Worm (Caenorhabditis elegans): Measurements from ENCODE around the gene nhx-9.

nhx-9 gene

DNA sequence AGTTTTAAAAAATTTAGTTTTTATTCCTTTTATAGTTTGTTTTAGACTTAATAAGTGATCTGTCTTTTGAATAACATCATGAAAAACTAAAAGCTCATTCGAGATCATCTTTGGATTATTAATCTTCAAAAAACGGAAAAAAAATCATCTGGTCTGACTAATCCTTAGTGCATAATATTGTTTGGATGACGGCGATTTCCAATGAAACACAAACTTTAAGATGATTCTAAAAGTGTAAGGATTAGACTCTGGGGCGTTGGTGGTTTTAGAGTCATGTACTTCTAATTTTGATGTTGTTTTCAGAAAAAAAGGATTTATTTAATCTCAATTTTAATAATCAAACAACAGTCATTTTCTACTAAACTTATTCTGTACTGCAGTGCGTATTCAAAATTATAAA lies 37.3 kb upstream of the nhx-9 start:
- TF ChIP-seq lsy-12 (tag; optimal IDR thresholded peaks at IDR 0.05) = no peak
- TF ChIP-seq lin-15B (tag; optimal IDR thresholded peaks at IDR 0.05) = no peak
- TF ChIP-seq ztf-11 (tag; optimal IDR thresholded peaks at IDR 0.05) = no peak
- TF ChIP-seq nhr-12 (tag; optimal IDR thresholded peaks at IDR 0.05) = no peak
- no peak for TF ChIP-seq ceh-9 (tag; optimal IDR thresholded peaks at IDR 0.05)

DNA sequence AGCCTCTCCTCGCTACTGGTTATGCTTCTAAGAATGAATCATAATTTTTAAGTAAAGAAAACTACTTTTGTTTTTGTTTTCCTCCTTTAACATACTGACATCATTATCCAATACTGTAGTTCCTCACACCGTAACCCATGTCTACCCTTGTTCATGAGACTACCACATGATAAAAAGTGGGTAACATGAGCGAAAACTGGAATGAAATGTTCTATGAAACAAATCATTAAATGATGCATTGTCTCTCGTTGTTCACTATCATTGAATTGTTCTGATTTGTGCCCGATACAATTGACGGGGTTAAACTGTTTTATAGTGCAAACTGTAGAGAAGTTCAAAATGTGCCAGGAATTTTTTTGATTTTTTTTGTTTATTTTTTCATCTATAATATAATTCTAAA lies 33.0 kb upstream of the nhx-9 start:
- TF ChIP-seq nhr-237 (tag; optimal IDR thresholded peaks at IDR 0.05) (no peak), pqm-1 (tag; optimal IDR thresholded peaks at IDR 0.05) (peak; percentile 48), nhr-43 (tag; optimal IDR thresholded peaks at IDR 0.05; ENCODE audit: poor library complexity, severe bottlenecking) (peak; percentile 93), elt-1 (tag; optimal IDR thresholded peaks at IDR 0.05) (no peak), nhr-25 (tag; optimal IDR thresholded peaks at IDR 0.05) (peak; percentile 47), nfya-1 (tag; optimal IDR thresholded peaks at IDR 0.05; ENCODE audit: insufficient read depth) (peak; percentile 47), skn-1 (tag; optimal IDR thresholded peaks at IDR 0.05) (no peak), lsy-12 (tag; optimal IDR thresholded peaks at IDR 0.05) (no peak), nhr-12 (tag; optimal IDR thresholded peaks at IDR 0.05) (no peak), ztf-4 (tag; optimal IDR thresholded peaks at IDR 0.05) (no peak), fkh-10 (GFP tag; optimal IDR thresholded peaks at IDR 0.05) (no peak), elt-3 (tag; optimal IDR thresholded peaks at IDR 0.05) (peak in 2 of 3 experiments; percentile 28 to 36), nhr-23 (tag; optimal IDR thresholded peaks at IDR 0.05) (peak; percentile 74), jun-1 (tag; optimal IDR thresholded peaks at IDR 0.05) (no peak), zag-1 (tag; optimal IDR thresholded peaks at IDR 0.05) (no peak), elt-2 (tag; optimal IDR thresholded peaks at IDR 0.05) (peak; percentile 13), ceh-82 (tag; optimal IDR thresholded peaks at IDR 0.05) (no peak), egl-27 (tag; optimal IDR thresholded peaks at IDR 0.05) (no peak), nhr-28 (tag; optimal IDR thresholded peaks at IDR 0.05) (no peak), nhr-11 (tag; optimal IDR thresholded peaks at IDR 0.05) (no peak)

DNA sequence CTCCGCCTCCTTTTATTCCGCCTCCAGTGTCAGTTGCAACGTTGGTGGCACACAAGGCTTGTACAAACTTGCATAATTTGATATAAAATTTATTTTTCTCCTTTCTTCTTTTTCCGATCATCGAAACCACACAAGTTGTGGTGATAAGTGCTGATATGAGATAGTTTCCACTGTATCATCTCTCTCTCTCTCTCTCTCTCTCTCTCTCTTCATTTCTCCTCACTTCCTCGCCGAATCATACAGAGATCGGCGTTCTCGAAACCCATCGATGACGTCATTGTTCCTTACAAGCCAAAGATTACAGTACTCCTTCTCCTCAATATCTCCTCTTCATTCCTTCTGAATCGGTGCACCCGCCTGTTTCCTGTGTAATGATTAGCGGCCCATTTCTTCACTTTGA lies 31.3 kb upstream of the nhx-9 start, which contains the start of gene nhr-43:
Gene nhr-43 (plus strand): TSS at position 233 of the 400 bp plus-strand sequence.
- TF ChIP-seq daf-12 (tag; optimal IDR thresholded peaks at IDR 0.05) = no peak
- TF ChIP-seq nfya-1 (tag; optimal IDR thresholded peaks at IDR 0.05; ENCODE audit: insufficient read depth) = peak; percentile 8
- peak; percentile 48 for TF ChIP-seq nhr-25 (tag; optimal IDR thresholded peaks at IDR 0.05)
- peak; percentile 40 for TF ChIP-seq tbx-2 (tag; optimal IDR thresholded peaks at IDR 0.05)
- TF ChIP-seq hmg-11 (tag; optimal IDR thresholded peaks at IDR 0.05) = no peak
- TF ChIP-seq elt-3 (tag; optimal IDR thresholded peaks at IDR 0.05) = peak in 1 of 3 experiments; percentile 72
- no peak for TF ChIP-seq ztf-11 (tag; optimal IDR thresholded peaks at IDR 0.05)
- TF ChIP-seq nhr-77 (tag; optimal IDR thresholded peaks at IDR 0.05) = no peak
- TF ChIP-seq nhr-23 (tag; optimal IDR thresholded peaks at IDR 0.05) = peak; percentile 64
- TF ChIP-seq nhr-237 (tag; optimal IDR thresholded peaks at IDR 0.05) = no peak
- peak; percentile 98 for TF ChIP-seq nhr-43 (tag; optimal IDR thresholded peaks at IDR 0.05; ENCODE audit: poor library complexity, severe bottlenecking)

DNA sequence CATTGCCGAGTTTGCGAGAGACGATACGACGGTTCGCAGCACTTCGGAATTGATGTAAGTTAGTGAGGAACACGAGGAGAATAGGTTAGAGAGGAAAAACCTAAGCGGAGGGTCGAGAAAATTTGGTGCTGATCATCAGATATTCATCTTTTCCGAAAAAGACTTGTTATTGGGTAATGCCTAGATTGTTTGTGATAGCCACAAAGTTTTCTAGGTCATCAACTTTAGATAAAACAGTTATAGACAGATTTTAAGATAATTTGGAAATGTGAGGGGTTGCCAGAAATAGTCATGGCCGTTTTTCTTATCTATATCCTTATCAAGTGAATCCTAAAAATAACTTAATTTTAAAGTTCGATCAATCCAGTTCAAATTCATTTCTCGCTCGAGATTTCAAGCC lies 30.3 kb upstream of the nhx-9 start:
- peak; percentile 64 for TF ChIP-seq nhr-23 (tag; optimal IDR thresholded peaks at IDR 0.05)
- TF ChIP-seq ceh-28 (tag; optimal IDR thresholded peaks at IDR 0.05) = no peak
- TF ChIP-seq elt-1 (tag; optimal IDR thresholded peaks at IDR 0.05) = peak; percentile 94
- no peak for TF ChIP-seq ceh-9 (tag; optimal IDR thresholded peaks at IDR 0.05)
- peak; percentile 78 for TF ChIP-seq nhr-43 (tag; optimal IDR thresholded peaks at IDR 0.05; ENCODE audit: poor library complexity, severe bottlenecking)

DNA sequence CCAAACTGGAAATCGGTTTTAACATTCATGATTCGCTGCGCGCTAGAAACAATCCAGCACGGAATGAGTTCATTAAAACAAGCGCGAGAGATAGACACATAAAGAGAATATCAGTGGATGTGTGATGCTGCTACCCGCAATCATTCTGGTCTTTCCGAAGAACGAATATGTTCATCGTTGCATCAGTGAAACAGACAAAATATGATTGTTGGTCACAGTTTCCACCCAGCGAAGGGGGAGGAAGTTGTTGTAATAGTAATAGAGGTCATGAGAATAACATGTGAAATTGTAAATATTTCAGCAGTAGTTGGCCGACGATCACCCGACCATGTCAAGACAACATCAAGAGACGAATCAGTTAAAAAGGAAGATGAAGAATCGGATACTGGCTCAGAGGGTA lies 29.5 kb upstream of the nhx-9 start:
- TF ChIP-seq unc-39 (tag; optimal IDR thresholded peaks at IDR 0.05) (no peak), eor-1 (tag; optimal IDR thresholded peaks at IDR 0.05) (no peak), ZK546.5 (tag; optimal IDR thresholded peaks at IDR 0.05) (no peak), elt-3 (tag; optimal IDR thresholded peaks at IDR 0.05) (peak in 1 of 3 experiments; percentile 55), ztf-4 (tag; optimal IDR thresholded peaks at IDR 0.05) (no peak), skn-1 (tag; optimal IDR thresholded peaks at IDR 0.05) (no peak), nhr-23 (tag; optimal IDR thresholded peaks at IDR 0.05) (peak; percentile 36), fos-1 (tag; optimal IDR thresholded peaks at IDR 0.05) (no peak), nhr-67 (tag; optimal IDR thresholded peaks at IDR 0.05) (no peak), nhr-77 (tag; optimal IDR thresholded peaks at IDR 0.05) (no peak), nhr-25 (tag; optimal IDR thresholded peaks at IDR 0.05) (peak; percentile 41), elt-1 (tag; optimal IDR thresholded peaks at IDR 0.05) (no peak), nhr-43 (tag; optimal IDR thresholded peaks at IDR 0.05; ENCODE audit: poor library complexity, severe bottlenecking) (peak; percentile 94), nhr-11 (tag; optimal IDR thresholded peaks at IDR 0.05) (no peak), nhr-76 (tag; optimal IDR thresholded peaks at IDR 0.05) (no peak), egl-5 (tag; optimal IDR thresholded peaks at IDR 0.05) (no peak)

Measured in whole organism, L3 larva.